Fruit fly (Drosophila melanogaster): ENCODE results near the gene Ugalt.

Gene Ugalt

dm6 chrX:2659430-2660075 lies 44.1 kb downstream of the Ugalt start:
- no peak for TF ChIP-seq CG17801 (GFP tag; optimal IDR thresholded peaks at IDR 0.05; ENCODE audit: partially characterized antibody)

DNA sequence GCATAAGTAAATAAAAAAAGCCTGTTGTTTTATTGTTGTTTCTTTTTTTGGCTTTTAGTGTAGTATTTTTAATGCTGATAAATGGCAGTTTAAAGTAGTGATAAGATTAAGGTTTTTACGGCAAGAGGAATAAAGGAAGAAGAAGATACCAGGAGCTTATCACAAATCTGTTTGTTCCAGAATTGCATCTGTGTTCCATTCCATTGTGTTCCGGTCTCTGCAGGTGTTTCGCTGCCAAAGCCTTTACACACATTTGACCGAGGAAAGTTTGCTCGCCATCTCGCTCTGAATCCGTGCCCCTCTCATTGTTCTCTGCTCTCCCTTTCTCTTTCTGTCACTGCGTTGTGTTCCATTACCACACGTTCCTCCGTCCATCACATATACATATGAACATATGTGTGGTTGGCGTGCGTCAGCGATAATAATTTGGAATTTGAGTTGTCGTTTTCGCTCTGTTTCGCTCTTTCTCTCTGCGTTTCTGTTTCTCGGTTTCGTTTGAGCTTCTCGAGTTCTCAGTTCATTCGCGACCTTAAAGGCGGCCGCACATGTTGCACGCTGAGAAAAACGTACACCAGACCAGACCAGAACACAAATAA lies 45.3 kb downstream of the Ugalt start:
- peak; percentile 5 for TF ChIP-seq CG17801 (GFP tag; optimal IDR thresholded peaks at IDR 0.05; ENCODE audit: partially characterized antibody)

dm6 chrX:2657220-2657619 lies 46.4 kb downstream of the Ugalt start:
- no peak for TF ChIP-seq CG17801 (GFP tag; optimal IDR thresholded peaks at IDR 0.05; ENCODE audit: partially characterized antibody)

- TF ChIP-seq CG17801 (GFP tag; optimal IDR thresholded peaks at IDR 0.05; ENCODE audit: partially characterized antibody), result no peak
Measured at dm6 chrX:2655998-2656397, 47.7 kb downstream of the Ugalt start.

- no peak for TF ChIP-seq CG17801 (GFP tag; optimal IDR thresholded peaks at IDR 0.05; ENCODE audit: partially characterized antibody)
Measured at dm6 chrX:2655479-2655878, 48.2 kb downstream of the Ugalt start.

DNA sequence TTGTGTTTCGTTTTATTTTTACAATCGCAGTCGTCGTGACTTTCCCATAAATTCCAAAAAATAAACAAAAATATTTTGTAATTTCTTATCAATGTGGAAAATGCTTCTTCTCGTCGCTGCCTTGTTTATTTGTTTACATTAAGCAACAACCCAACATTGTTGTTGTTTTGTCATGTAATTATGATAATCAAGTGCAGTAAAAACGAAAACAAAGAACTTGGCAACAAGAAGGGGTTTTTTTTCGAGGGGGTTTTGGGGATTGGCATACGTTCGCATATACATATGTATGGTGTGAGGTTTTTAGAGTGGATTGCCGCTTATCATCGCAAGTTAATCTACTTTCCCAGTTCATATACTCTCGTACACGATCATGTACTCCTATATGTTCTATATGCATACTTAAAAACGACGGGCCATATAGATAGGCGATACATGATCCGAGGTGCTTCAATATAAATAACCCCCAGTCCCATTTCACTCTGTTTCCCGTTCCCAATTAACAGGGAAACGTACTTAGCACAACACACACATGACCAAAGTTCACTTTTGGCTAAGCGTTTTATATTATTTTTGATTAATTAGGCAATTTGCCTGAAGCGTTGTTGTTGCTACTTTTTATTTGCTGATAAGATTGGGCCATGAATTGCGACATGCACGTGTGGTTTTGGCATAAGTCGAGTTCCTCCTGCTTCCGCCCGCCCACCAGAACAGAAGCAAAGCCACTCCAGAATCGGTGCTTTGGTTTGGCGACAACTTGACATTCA lies 49.9 kb downstream of the Ugalt start:
- TF ChIP-seq CG17801 (GFP tag; optimal IDR thresholded peaks at IDR 0.05; ENCODE audit: partially characterized antibody), result peak; percentile 72

DNA sequence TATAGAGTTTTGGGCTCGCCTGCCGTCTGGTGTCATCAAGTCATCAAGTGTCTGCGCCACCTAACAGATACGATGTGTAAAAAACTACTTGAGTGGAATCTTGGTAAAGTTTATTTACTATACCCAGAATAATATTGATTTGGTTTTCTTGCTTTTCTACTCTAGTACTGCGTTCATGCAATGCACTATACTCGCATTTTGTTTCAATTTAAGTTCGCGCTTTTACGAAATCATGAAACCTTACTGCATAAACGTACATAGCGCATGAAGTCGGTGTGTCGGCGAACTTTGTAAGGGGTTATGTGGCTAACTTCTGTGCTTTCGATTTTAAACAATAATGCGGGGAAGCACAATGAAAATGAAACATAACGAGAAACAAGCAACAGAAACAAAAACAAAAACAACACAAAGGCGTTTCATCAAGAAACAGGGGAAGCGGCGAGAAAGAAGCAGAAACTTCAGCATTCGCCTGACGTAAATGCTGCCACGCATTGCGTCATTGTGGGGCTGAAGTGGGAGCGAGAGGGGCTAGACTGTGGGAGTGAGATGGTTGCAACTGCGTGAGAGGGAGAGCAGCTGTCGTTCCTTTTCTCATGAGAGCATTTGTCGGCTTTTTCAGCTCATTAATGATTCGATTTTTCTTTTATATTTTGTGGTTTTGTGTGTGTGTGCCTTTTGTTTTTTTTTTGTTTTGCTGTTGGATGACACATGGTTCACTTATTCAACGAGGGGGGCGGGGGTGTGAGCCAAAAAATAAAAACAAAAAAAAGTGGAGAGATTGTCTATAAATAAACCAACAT lies 51.3 kb downstream of the Ugalt start:
- TF ChIP-seq CG17801 (GFP tag; optimal IDR thresholded peaks at IDR 0.05; ENCODE audit: partially characterized antibody), result no peak

dm6 chrX:2651128-2651527 lies 52.5 kb downstream of the Ugalt start:
- TF ChIP-seq CG17801 (GFP tag; optimal IDR thresholded peaks at IDR 0.05; ENCODE audit: partially characterized antibody), result no peak

Data from ovary, adult (tissue).